Worm (Caenorhabditis elegans) whole organism, L1 larva: ENCODE measurements around the gene srx-73.

ENCODE experiments used
- dpl-1 ChIP-seq, 3 experiments: fragments of 150-350 bp in 2 of 3; sonication (generic microtip) in 1 of 3; optimal IDR thresholded peaks; 2 replicates each; lab custom pipeline; 2014 to 2017; ENCODE audit warnings: missing biosample characterization in 3 of 3, missing genetic modification characterization in 3 of 3, missing genetic modification reagents in 3 of 3
- elt-3 ChIP-seq, 6 experiments: fragments of 150-350 bp in 1 of 6; sonication (generic microtip); optimal IDR thresholded peaks; 2 replicates each; lab custom pipeline; 2017 to 2018; ENCODE audit warnings: missing biosample characterization in 6 of 6, missing genetic modification characterization in 6 of 6, inconsistent platforms in 1 of 6
- mab-9 ChIP-seq: fragments of 200-800 bp; sonication (Bioruptor generic); IDR thresholded peaks from 2 replicates; pipeline ENCODE4 v1.3.6; 2022; ENCODE audit warnings: missing genetic modification reagents, missing genetic modification characterization, missing compliant biosample characterization
- mep-1 ChIP-seq: fragments of 150-350 bp; optimal IDR thresholded peaks from 2 replicates; lab custom pipeline; 2014; ENCODE audit warnings: missing biosample characterization, missing genetic modification characterization
- ztf-4 ChIP-seq: fragments of 150-350 bp; optimal IDR thresholded peaks from 2 replicates; lab custom pipeline; 2014; ENCODE audit warnings: missing biosample characterization, missing genetic modification characterization

DNA sequence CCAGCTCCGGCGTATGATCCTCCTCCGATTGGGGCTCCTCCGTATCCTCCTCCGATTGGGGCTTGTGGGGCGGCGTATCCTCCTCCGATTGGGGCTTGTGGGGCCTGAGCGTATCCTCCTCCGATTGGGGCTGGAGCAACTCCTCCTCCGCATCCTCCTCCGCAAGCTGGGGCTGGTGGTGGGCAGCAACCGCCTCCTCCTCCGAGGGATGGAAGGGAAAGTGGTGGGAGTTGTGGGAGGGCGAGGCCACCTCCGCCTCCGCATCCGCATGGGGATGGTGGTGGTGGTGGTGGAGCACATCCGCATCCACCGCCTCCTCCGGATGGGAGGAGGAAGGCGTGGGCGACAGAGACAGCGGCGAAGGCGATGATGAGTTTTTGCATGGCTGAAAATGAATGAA lies 17.7 kb downstream of the srx-73 start, which contains the start of gene F41F3.3:
- TF ChIP-seq dpl-1 (GFP tag; optimal IDR thresholded peaks at IDR 0.05; lab: Kevin White, UChicago), result no peak
- TF ChIP-seq mab-9 (GFP tag; lab: Robert Waterston, UW), result no peak
- TF ChIP-seq ztf-4, result no peak
- TF ChIP-seq mep-1 (tag; lab: Kevin White, UChicago), result no peak
- no peak for TF ChIP-seq elt-3 (tag; optimal IDR thresholded peaks at IDR 0.05; lab: Kevin White, UChicago)
